Worm (Caenorhabditis elegans) whole organism, L4 larva: ENCODE results near the gene scl-10.

Source experiments
- attf-4 ChIP-seq: sonication (generic microtip); optimal IDR thresholded peaks from 3 replicates; lab custom pipeline; 2017; ENCODE audit warnings: missing biosample characterization, missing genetic modification characterization
- nhr-77 ChIP-seq: fragments of 150-350 bp; optimal IDR thresholded peaks from 2 replicates; lab custom pipeline; 2014; ENCODE audit warnings: missing biosample characterization, missing genetic modification characterization
- unc-130 ChIP-seq: sonication (generic microtip); optimal IDR thresholded peaks from 2 replicates; lab custom pipeline; 2016; ENCODE audit warnings: missing genetic modification reagents, missing genetic modification characterization, missing compliant biosample characterization
- unc-62 ChIP-seq, 3 experiments: fragments of 150-350 bp in 1 of 3; sonication (generic microtip); optimal IDR thresholded peaks in 2 of 3; peaks in 1 of 3; 1 replicate in 1 of 3; 2 replicates in 2 of 3; lab custom pipeline; 2014 to 2017; ENCODE audit warnings: missing biosample characterization in 3 of 3, missing genetic modification characterization in 3 of 3, missing genetic modification reagents in 3 of 3, missing genotype in 1 of 3

ce11 chrIV:13057418-13057817 lies 9.2 kb downstream of the scl-10 start, which contains the start of gene scl-2:
- TF ChIP-seq nhr-77 (peak; percentile 95), attf-4 (no peak), unc-130 (GFP tag; lab: Kevin White, UChicago) (no peak), unc-62 (GFP tag; optimal IDR thresholded peaks at IDR 0.05 in 1 of 2; lab: Kevin White, UChicago) (no peak), unc-62 (tag; optimal IDR thresholded peaks at IDR 0.05; lab: Kevin White, UChicago) (no peak)
